Worm (Caenorhabditis elegans) whole organism, L3 larva: ENCODE results near the gene C09G9.3.

Experiments
- aly-2 ChIP-seq: fragments of 150-350 bp; optimal IDR thresholded peaks from 2 replicates; lab custom pipeline; 2014; ENCODE audit warnings: missing biosample characterization, missing genetic modification characterization
- ama-1 ChIP-seq: fragments of 150-350 bp; optimal IDR thresholded peaks from 2 replicates; lab custom pipeline; 2018
- ceh-16 ChIP-seq: sonication (generic microtip); optimal IDR thresholded peaks from 2 replicates; lab custom pipeline; 2017; ENCODE audit warnings: missing biosample characterization, missing genetic modification characterization
- ceh-28 ChIP-seq: fragments of 150-350 bp; optimal IDR thresholded peaks from 2 replicates; lab custom pipeline; 2014; ENCODE audit warnings: missing biosample characterization, missing genetic modification reagents, missing genetic modification characterization
- ceh-9 ChIP-seq: sonication (generic microtip); optimal IDR thresholded peaks from 2 replicates; lab custom pipeline; 2018; ENCODE audit warnings: missing biosample characterization, missing genetic modification characterization
- daf-12 ChIP-seq: fragments of 150-350 bp; optimal IDR thresholded peaks from 2 replicates; lab custom pipeline; 2014; ENCODE audit warnings: missing biosample characterization, missing genetic modification reagents, missing genetic modification characterization
- egl-27 ChIP-seq: sonication (generic microtip); optimal IDR thresholded peaks from 4 replicates; lab custom pipeline; 2017; ENCODE audit warnings: missing biosample characterization, missing genetic modification reagents, missing genetic modification characterization
- egl-5 ChIP-seq: fragments of 150-350 bp; optimal IDR thresholded peaks from 2 replicates; lab custom pipeline; 2017; ENCODE audit warnings: missing biosample characterization, missing genetic modification reagents, missing genetic modification characterization, inconsistent platforms
- elt-2 ChIP-seq: sonication (generic microtip); optimal IDR thresholded peaks from 2 replicates; lab custom pipeline; 2016; ENCODE audit warnings: missing genetic modification reagents, mild to moderate bottlenecking, missing genetic modification characterization, missing compliant biosample characterization
- eor-1 ChIP-seq, 2 experiments: fragments of 150-350 bp; optimal IDR thresholded peaks; 2 replicates each; lab custom pipeline; 2014 to 2018; ENCODE audit warnings: missing biosample characterization in 2 of 2, missing genetic modification characterization in 2 of 2
- fkh-10 ChIP-seq: sonication (generic microtip); optimal IDR thresholded peaks from 2 replicates; lab custom pipeline; 2017; ENCODE audit warnings: missing biosample characterization, missing genetic modification reagents, missing genetic modification characterization
- fkh-2 ChIP-seq: fragments of 150-350 bp; optimal IDR thresholded peaks from 2 replicates; lab custom pipeline; 2014; ENCODE audit warnings: missing biosample characterization, missing genetic modification reagents, missing genetic modification characterization
- hmg-11 ChIP-seq: sonication (generic microtip); optimal IDR thresholded peaks from 2 replicates; lab custom pipeline; 2016; ENCODE audit warnings: missing genetic modification characterization, missing compliant biosample characterization
- jun-1 ChIP-seq: fragments of 150-350 bp; optimal IDR thresholded peaks from 2 replicates; lab custom pipeline; 2014; ENCODE audit warnings: missing biosample characterization, missing genetic modification reagents, missing genetic modification characterization
- lin-15B ChIP-seq: fragments of 150-350 bp; optimal IDR thresholded peaks from 2 replicates; lab custom pipeline; 2014; ENCODE audit warnings: missing biosample characterization, missing genetic modification characterization
- lin-39 ChIP-seq: fragments of 150-350 bp; optimal IDR thresholded peaks from 2 replicates; lab custom pipeline; 2018; ENCODE audit warnings: missing biosample characterization, missing genetic modification reagents, missing genetic modification characterization
- mdl-1 ChIP-seq: fragments of 150-350 bp; optimal IDR thresholded peaks from 2 replicates; lab custom pipeline; 2014; ENCODE audit warnings: missing biosample characterization, missing genetic modification characterization
- mml-1 ChIP-seq: fragments of 150-350 bp; sonication (generic microtip); optimal IDR thresholded peaks from 3 replicates; lab custom pipeline; 2014; ENCODE audit warnings: missing biosample characterization, missing genetic modification characterization
- nhr-11 ChIP-seq: fragments of 150-350 bp; optimal IDR thresholded peaks from 2 replicates; lab custom pipeline; 2014; ENCODE audit warnings: missing biosample characterization, missing genetic modification characterization
- nhr-23 ChIP-seq: fragments of 150-350 bp; optimal IDR thresholded peaks from 2 replicates; lab custom pipeline; 2014; ENCODE audit warnings: missing biosample characterization, missing genetic modification reagents, missing genetic modification characterization
- nhr-237 ChIP-seq: fragments of 150-350 bp; optimal IDR thresholded peaks from 2 replicates; lab custom pipeline; 2014; ENCODE audit warnings: missing biosample characterization, missing genetic modification characterization
- nhr-25 ChIP-seq: sonication (generic microtip); optimal IDR thresholded peaks from 2 replicates; lab custom pipeline; 2017; ENCODE audit warnings: missing biosample characterization, missing genetic modification characterization
- nhr-28 ChIP-seq: fragments of 150-350 bp; optimal IDR thresholded peaks from 2 replicates; lab custom pipeline; 2014; ENCODE audit warnings: missing biosample characterization, missing genetic modification characterization
- nhr-43 ChIP-seq: sonication (generic microtip); optimal IDR thresholded peaks from 2 replicates; lab custom pipeline; 2016; ENCODE audit warnings: mild to moderate bottlenecking, missing genetic modification characterization, missing compliant biosample characterization; ENCODE audit not compliant: poor library complexity, severe bottlenecking
- nhr-67 ChIP-seq: fragments of 150-350 bp; optimal IDR thresholded peaks from 2 replicates; lab custom pipeline; 2014; ENCODE audit warnings: missing biosample characterization, missing genetic modification characterization
- nhr-76 ChIP-seq: fragments of 150-350 bp; sonication (generic microtip); optimal IDR thresholded peaks from 5 replicates; lab custom pipeline; 2014; ENCODE audit warnings: missing biosample characterization, missing genetic modification characterization
- nhr-77 ChIP-seq: fragments of 150-350 bp; optimal IDR thresholded peaks from 2 replicates; lab custom pipeline; 2014; ENCODE audit warnings: missing biosample characterization, missing genetic modification characterization
- pha-4 ChIP-seq: fragments of 150-350 bp; optimal IDR thresholded peaks from 2 replicates; lab custom pipeline; 2014; ENCODE audit warnings: missing biosample characterization, missing genetic modification reagents, missing genetic modification characterization
- pqm-1 ChIP-seq: fragments of 150-350 bp; optimal IDR thresholded peaks from 2 replicates; lab custom pipeline; 2017; ENCODE audit warnings: missing biosample characterization, missing genetic modification characterization, inconsistent platforms
- sea-2 ChIP-seq: fragments of 150-350 bp; sonication (generic microtip); optimal IDR thresholded peaks from 4 replicates; lab custom pipeline; 2014; ENCODE audit warnings: missing biosample characterization, missing genetic modification reagents, missing genetic modification characterization
- snpc-4 ChIP-seq: fragments of 150-350 bp; optimal IDR thresholded peaks from 2 replicates; lab custom pipeline; 2014; ENCODE audit warnings: missing biosample characterization, missing genetic modification characterization
- tbx-2 ChIP-seq: sonication (generic microtip); optimal IDR thresholded peaks from 2 replicates; lab custom pipeline; 2016; ENCODE audit warnings: mild to moderate bottlenecking, missing genetic modification characterization, missing compliant biosample characterization
- unc-39 ChIP-seq: sonication (generic microtip); optimal IDR thresholded peaks from 4 replicates; lab custom pipeline; 2017; ENCODE audit warnings: missing biosample characterization, missing genetic modification characterization
- unc-62 ChIP-seq: fragments of 150-350 bp; sonication (generic microtip); optimal IDR thresholded peaks from 4 replicates; lab custom pipeline; 2014; ENCODE audit warnings: missing biosample characterization, missing genetic modification reagents, missing genetic modification characterization
- zag-1 ChIP-seq: fragments of 150-350 bp; optimal IDR thresholded peaks from 2 replicates; lab custom pipeline; 2014; ENCODE audit warnings: missing biosample characterization, missing genetic modification characterization
- ztf-4 ChIP-seq: fragments of 150-350 bp; optimal IDR thresholded peaks from 2 replicates; lab custom pipeline; 2014; ENCODE audit warnings: missing biosample characterization, missing genetic modification characterization

Gene C09G9.3

DNA sequence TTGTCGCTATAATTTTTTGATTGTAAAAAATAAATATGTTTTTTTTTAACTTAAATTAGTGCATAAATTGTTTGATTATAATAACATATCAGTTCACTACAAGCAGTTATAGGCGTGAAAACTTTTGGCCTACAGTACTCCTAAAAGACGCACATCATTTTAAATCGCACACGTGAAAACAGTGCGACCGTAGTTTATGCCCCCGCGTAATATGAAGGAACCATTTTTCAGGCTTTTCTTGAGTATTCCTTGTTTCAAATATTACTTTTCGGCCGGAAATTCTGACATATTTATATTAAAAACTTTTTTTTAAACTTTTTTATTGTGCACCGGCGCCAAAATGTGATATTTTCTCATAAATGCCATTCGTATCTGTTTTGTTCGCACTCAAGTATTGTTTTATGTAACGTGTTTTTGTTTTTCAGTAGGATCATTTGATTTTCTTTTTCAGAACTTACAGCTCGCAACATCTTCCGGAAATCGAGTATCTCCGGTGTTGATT, 15.7 kb upstream of the C09G9.3 start, which contains the start of gene oma-1:
oma-1 (plus strand) TSS at position 452 of the 502 bp plus-strand sequence.
- TF ChIP-seq eor-1 (tag; optimal IDR thresholded peaks at IDR 0.05; lab: Kevin White, UChicago) (no peak), fkh-2 (no peak), pha-4 (no peak), nhr-77 (tag; lab: Kevin White, UChicago) (no peak), nhr-25 (no peak)
- TF ChIP-seq, all 47 proteins: peak for 0

- no peak for TF ChIP-seq nhr-11 (tag; lab: Kevin White, UChicago)
- no peak for TF ChIP-seq nhr-43 (tag; lab: Kevin White, UChicago)
Measured at ce11 chrIV:8886228-8886627, 13.4 kb upstream of the C09G9.3 start, which contains the start of gene C09G9.5. Gene C09G9.5, plus strand, starts transcription at chrIV:8886528.

- no peak for TF ChIP-seq ceh-28 (tag; lab: Kevin White, UChicago)
- no peak for TF ChIP-seq nhr-28 (tag; lab: Kevin White, UChicago)
- no peak for TF ChIP-seq jun-1
- TF ChIP-seq ceh-16 (tag; lab: Kevin White, UChicago): no peak
- TF ChIP-seq zag-1: no peak
- no peak for TF ChIP-seq aly-2 (tag; lab: Kevin White, UChicago)
- no peak for TF ChIP-seq hmg-11 (tag; lab: Kevin White, UChicago)
- no peak for TF ChIP-seq nhr-237 (tag; lab: Kevin White, UChicago)
- TF ChIP-seq, all 47 proteins: peak for 0
Measured at ce11 chrIV:8881181-8881580, 8.3 kb upstream of the C09G9.3 start, which contains the start of gene C09G9.8. Gene C09G9.8, plus strand, starts transcription at chrIV:8881481.

ce11 chrIV:8879810-8880209, 7.0 kb upstream of the C09G9.3 start, which contains the start of gene npax-4:
Gene npax-4, minus strand, starts transcription at chrIV:8879910.
- no peak for TF ChIP-seq nhr-11 (tag; lab: Kevin White, UChicago)
- no peak for TF ChIP-seq aly-2 (tag; lab: Kevin White, UChicago)
- no peak for TF ChIP-seq egl-5 (tag; lab: Kevin White, UChicago)
- no peak for TF ChIP-seq unc-39 (tag; lab: Kevin White, UChicago)
- no peak for TF ChIP-seq egl-27 (tag; lab: Kevin White, UChicago)
- TF ChIP-seq hmg-11 (tag; lab: Kevin White, UChicago): no peak
- no peak for TF ChIP-seq mdl-1
- no peak for TF ChIP-seq pqm-1 (tag; lab: Kevin White, UChicago)
- TF ChIP-seq nhr-67 (tag; lab: Kevin White, UChicago): no peak
- no peak for TF ChIP-seq mml-1
- no peak for TF ChIP-seq ceh-9 (tag; lab: Kevin White, UChicago)
- no peak for TF ChIP-seq nhr-43 (tag; lab: Kevin White, UChicago)
- no peak for TF ChIP-seq ztf-4
- TF ChIP-seq ama-1 (lab: Kevin White, UChicago): no peak
- TF ChIP-seq fkh-2: no peak
- TF ChIP-seq elt-2: no peak
- no peak for TF ChIP-seq lin-39

- no peak for TF ChIP-seq snpc-4
- TF ChIP-seq nhr-23 (tag; lab: Kevin White, UChicago): no peak
- no peak for TF ChIP-seq nhr-237 (tag; lab: Kevin White, UChicago)
- no peak for TF ChIP-seq unc-62 (GFP tag; lab: Kevin White, UChicago)
- no peak for TF ChIP-seq aly-2 (tag; lab: Kevin White, UChicago)
- TF ChIP-seq egl-5 (tag; lab: Kevin White, UChicago): no peak
- TF ChIP-seq nhr-43 (tag; lab: Kevin White, UChicago): no peak
Measured at ce11 chrIV:8873847-8874246, 989 bp upstream of the C09G9.3 start, which contains the start of gene hdl-2. Gene hdl-2, plus strand, starts transcription at chrIV:8874147.

ce11 chrIV:8869624-8870023, 3.2 kb downstream of the C09G9.3 start, which contains the start of gene npp-23:
Gene npp-23, minus strand, starts transcription at chrIV:8869679.
- no peak for TF ChIP-seq elt-2
- TF ChIP-seq fkh-10 (GFP tag; lab: Kevin White, UChicago): no peak
- TF ChIP-seq lin-15B (tag; lab: Kevin White, UChicago): peak; percentile 49
- peak; percentile 9 for TF ChIP-seq nhr-25
- peak; percentile 43 for TF ChIP-seq nhr-23 (tag; lab: Kevin White, UChicago)
- TF ChIP-seq daf-12 (tag; lab: Kevin White, UChicago): no peak
- TF ChIP-seq tbx-2 (tag; lab: Kevin White, UChicago): no peak
- TF ChIP-seq aly-2 (tag; lab: Kevin White, UChicago): no peak
- no peak for TF ChIP-seq zag-1
- no peak for TF ChIP-seq nhr-76 (tag; lab: Kevin White, UChicago)
- peak; percentile 65 for TF ChIP-seq snpc-4
- TF ChIP-seq sea-2 (GFP tag; lab: Kevin White, UChicago): no peak
- TF ChIP-seq unc-62 (GFP tag; lab: Kevin White, UChicago): no peak
- peak; percentile 75 for TF ChIP-seq pha-4
- TF ChIP-seq, all 47 proteins: peak for 5
